Worm (Caenorhabditis elegans): ENCODE data around the gene usp-14.

usp-14 gene

DNA sequence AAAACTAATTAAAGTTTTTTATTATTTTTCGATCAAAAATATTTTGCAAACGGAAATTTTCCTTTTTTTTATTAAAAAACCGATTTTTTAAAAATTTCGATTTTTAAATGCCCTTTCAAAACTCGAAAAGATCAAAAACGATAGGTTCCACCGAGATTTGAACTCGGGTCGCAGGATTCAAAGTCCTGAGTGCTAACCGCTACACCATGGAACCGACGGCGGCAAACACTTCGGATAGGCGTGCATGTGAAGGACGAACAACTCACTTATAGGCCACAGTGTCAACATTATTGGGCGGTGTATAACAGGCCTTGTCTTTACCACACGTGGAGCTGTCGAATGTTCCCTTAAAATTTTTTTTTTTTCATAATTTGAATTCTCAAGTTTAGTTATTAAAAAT is 13.8 kb downstream of the usp-14 start:
- peak; percentile 1 for TF ChIP-seq unc-55 (GFP tag; optimal IDR thresholded peaks at IDR 0.05)
- no peak for TF ChIP-seq sma-9 (GFP tag; optimal IDR thresholded peaks at IDR 0.05)
- TF ChIP-seq sma-9 (tag; optimal IDR thresholded peaks at IDR 0.05) = no peak
- peak; percentile 59 for TF ChIP-seq nhr-129 (tag; optimal IDR thresholded peaks at IDR 0.05)
- TF ChIP-seq crh-2 (tag; optimal IDR thresholded peaks at IDR 0.05) = no peak
- no peak for TF ChIP-seq mbf-1 (tag; optimal IDR thresholded peaks at IDR 0.05)
- no peak for TF ChIP-seq nhr-23 (tag; optimal IDR thresholded peaks at IDR 0.05)
- TF ChIP-seq C34F6.9 (tag; optimal IDR thresholded peaks at IDR 0.05) = no peak
- TF ChIP-seq sma-3 (GFP tag; optimal IDR thresholded peaks at IDR 0.05) = peak; percentile 20
- no peak for TF ChIP-seq alr-1 (tag; optimal IDR thresholded peaks at IDR 0.05)
- TF ChIP-seq dmd-4 (tag; optimal IDR thresholded peaks at IDR 0.05) = no peak
- no peak for TF ChIP-seq nhr-25 (tag; optimal IDR thresholded peaks at IDR 0.05)
- TF ChIP-seq nhr-11 (tag; optimal IDR thresholded peaks at IDR 0.05) = no peak
- TF ChIP-seq lin-39 (tag; optimal IDR thresholded peaks at IDR 0.05) = no peak
- TF ChIP-seq F13H6.1 (tag; optimal IDR thresholded peaks at IDR 0.05) = no peak
- TF ChIP-seq nhr-21 (tag; optimal IDR thresholded peaks at IDR 0.05) = no peak
- TF ChIP-seq blmp-1 (tag; optimal IDR thresholded peaks at IDR 0.05; ENCODE audit: insufficient read depth) = no peak
- TF ChIP-seq elt-1 (tag; optimal IDR thresholded peaks at IDR 0.05) = no peak
- TF ChIP-seq snpc-4 (tag; optimal IDR thresholded peaks at IDR 0.05) = no peak
- no peak for TF ChIP-seq mdl-1 (tag; optimal IDR thresholded peaks at IDR 0.05)
- no peak for TF ChIP-seq unc-62 (GFP tag; optimal IDR thresholded peaks at IDR 0.05)
- TF ChIP-seq sem-4 (tag; optimal IDR thresholded peaks at IDR 0.05) = no peak
- TF ChIP-seq lin-13 (GFP tag; optimal IDR thresholded peaks at IDR 0.05) = no peak
- no peak for TF ChIP-seq R02D3.7 (tag; optimal IDR thresholded peaks at IDR 0.05)
- no peak for TF ChIP-seq ceh-16 (tag; optimal IDR thresholded peaks at IDR 0.05)
- no peak for TF ChIP-seq ZK546.5 (tag; optimal IDR thresholded peaks at IDR 0.05)
- no peak for TF ChIP-seq ama-1 (optimal IDR thresholded peaks at IDR 0.05)
- peak in 1 of 2 experiments; percentile 37 for TF ChIP-seq lsy-2 (tag; optimal IDR thresholded peaks at IDR 0.05)
- no peak for TF ChIP-seq ztf-4 (tag; optimal IDR thresholded peaks at IDR 0.05)
- TF ChIP-seq nhr-12 (tag; optimal IDR thresholded peaks at IDR 0.05) = no peak
- no peak for TF ChIP-seq mab-5 (tag; optimal IDR thresholded peaks at IDR 0.05)
- no peak for TF ChIP-seq nhr-77 (tag; optimal IDR thresholded peaks at IDR 0.05)
- TF ChIP-seq unc-39 (tag; optimal IDR thresholded peaks at IDR 0.05) = no peak
- no peak for TF ChIP-seq nhr-10 (tag; optimal IDR thresholded peaks at IDR 0.05)
- TF ChIP-seq ceh-82 (tag; optimal IDR thresholded peaks at IDR 0.05) = no peak
- no peak for TF ChIP-seq egl-27 (tag; optimal IDR thresholded peaks at IDR 0.05)
- no peak for TF ChIP-seq aly-2 (tag; optimal IDR thresholded peaks at IDR 0.05)
- no peak for TF ChIP-seq ztf-1 (GFP tag; conservative IDR thresholded peaks at IDR 0.05)
- TF ChIP-seq nhr-6 (tag; optimal IDR thresholded peaks at IDR 0.05) = no peak
- no peak for TF ChIP-seq elt-3 (tag; optimal IDR thresholded peaks at IDR 0.05)
- no peak for TF ChIP-seq peb-1 (tag; optimal IDR thresholded peaks at IDR 0.05)
- no peak for TF ChIP-seq fos-1 (tag; optimal IDR thresholded peaks at IDR 0.05)
- TF ChIP-seq skn-1 (tag; optimal IDR thresholded peaks at IDR 0.05) = no peak
- TF ChIP-seq ztf-11 (tag; optimal IDR thresholded peaks at IDR 0.05) = no peak
- TF ChIP-seq Y55F3AM.14 (GFP tag; optimal IDR thresholded peaks at IDR 0.05) = no peak
- TF ChIP-seq gmeb-1 (tag; optimal IDR thresholded peaks at IDR 0.05) = peak; percentile 14

DNA sequence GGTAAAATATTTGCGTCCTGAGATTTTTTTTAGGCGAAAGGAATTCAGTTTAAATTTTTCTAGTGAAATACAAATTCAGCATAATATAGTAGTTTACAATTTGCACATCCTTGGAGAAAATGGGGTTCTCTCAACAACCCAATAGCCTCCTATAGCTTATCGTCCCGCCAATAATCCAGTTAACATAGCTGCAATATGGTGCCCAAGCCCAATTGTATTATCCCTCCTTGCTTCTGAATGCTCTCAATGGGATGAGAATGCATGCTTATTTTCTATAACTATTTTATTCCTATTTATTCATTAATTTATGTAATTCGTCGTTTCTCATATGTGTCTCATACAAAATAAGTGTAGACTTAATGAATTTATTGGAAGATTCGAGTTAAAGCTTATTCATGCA is 18.5 kb downstream of the usp-14 start:
- no peak for TF ChIP-seq peb-1 (tag; optimal IDR thresholded peaks at IDR 0.05)
- no peak for TF ChIP-seq fos-1 (tag; optimal IDR thresholded peaks at IDR 0.05)
- TF ChIP-seq ceh-16 (tag; optimal IDR thresholded peaks at IDR 0.05) = no peak
- no peak for TF ChIP-seq unc-55 (GFP tag; optimal IDR thresholded peaks at IDR 0.05)
- TF ChIP-seq nhr-10 (tag; optimal IDR thresholded peaks at IDR 0.05) = no peak
- no peak for TF ChIP-seq nhr-77 (tag; optimal IDR thresholded peaks at IDR 0.05)
- no peak for TF ChIP-seq nhr-23 (tag; optimal IDR thresholded peaks at IDR 0.05)
- TF ChIP-seq ceh-82 (tag; optimal IDR thresholded peaks at IDR 0.05) = no peak

Measured in whole organism, L2 larva.